Worm (Caenorhabditis elegans) whole organism, L1 larva: Measurements from ENCODE around the gene F26C11.1.

Experiments
- C16A3.4 ChIP-seq: fragments of 150-350 bp; optimal IDR thresholded peaks from 2 replicates; lab custom pipeline; 2014; ENCODE audit warnings: missing biosample characterization, missing genetic modification characterization
- alr-1 ChIP-seq: fragments of 200-800 bp; sonication (Bioruptor generic); optimal IDR thresholded peaks from 2 replicates; lab custom pipeline; 2018; ENCODE audit warnings: borderline replicate concordance, mild to moderate bottlenecking, missing genetic modification characterization, missing compliant biosample characterization
- aly-2 ChIP-seq: fragments of 150-350 bp; optimal IDR thresholded peaks from 2 replicates; lab custom pipeline; 2014; ENCODE audit warnings: missing biosample characterization, missing genetic modification characterization
- blmp-1 ChIP-seq: fragments of 150-350 bp; optimal IDR thresholded peaks from 2 replicates; lab custom pipeline; 2014; ENCODE audit warnings: missing biosample characterization, missing genetic modification characterization
- ceh-63 ChIP-seq: fragments of 200-800 bp; sonication (Bioruptor generic); optimal IDR thresholded peaks from 2 replicates; lab custom pipeline; 2018; ENCODE audit warnings: mild to moderate bottlenecking, missing genetic modification characterization, missing compliant biosample characterization
- ceh-8 ChIP-seq: fragments of 200-800 bp; sonication (Bioruptor generic); optimal IDR thresholded peaks from 2 replicates; lab custom pipeline; 2018; ENCODE audit warnings: mild to moderate bottlenecking, missing genetic modification characterization, moderate library complexity, missing compliant biosample characterization
- ceh-82 ChIP-seq, 3 experiments: fragments of 150-350 bp in 1 of 3; sonication (generic microtip) in 2 of 3; optimal IDR thresholded peaks; 2 replicates each; lab custom pipeline; 2014 to 2017; ENCODE audit warnings: missing biosample characterization in 3 of 3, missing genetic modification characterization in 3 of 3
- dpl-1 ChIP-seq, 3 experiments: fragments of 150-350 bp in 2 of 3; sonication (generic microtip) in 1 of 3; optimal IDR thresholded peaks; 2 replicates each; lab custom pipeline; 2014 to 2017; ENCODE audit warnings: missing biosample characterization in 3 of 3, missing genetic modification characterization in 3 of 3, missing genetic modification reagents in 3 of 3
- efl-1 ChIP-seq, 4 experiments: fragments of 150-350 bp; optimal IDR thresholded peaks in 3 of 4; peaks in 1 of 4; 1 replicate in 1 of 4; 2 replicates in 3 of 4; lab custom pipeline; 2014; ENCODE audit warnings: missing biosample characterization in 2 of 4, missing genetic modification characterization in 2 of 4, missing genetic modification reagents in 2 of 4
- elt-3 ChIP-seq, 6 experiments: fragments of 150-350 bp in 1 of 6; sonication (generic microtip); optimal IDR thresholded peaks; 2 replicates each; lab custom pipeline; 2017 to 2018; ENCODE audit warnings: missing biosample characterization in 6 of 6, missing genetic modification characterization in 6 of 6, inconsistent platforms in 1 of 6
- ets-5 ChIP-seq: fragments of 200-800 bp; sonication (Bioruptor generic); IDR thresholded peaks from 2 replicates; pipeline ENCODE4 v1.3.6; 2022; ENCODE audit warnings: missing genetic modification characterization, missing compliant biosample characterization
- fkh-10 ChIP-seq: sonication (generic microtip); optimal IDR thresholded peaks from 2 replicates; lab custom pipeline; 2017; ENCODE audit warnings: missing biosample characterization, missing genetic modification reagents, missing genetic modification characterization
- fos-1 ChIP-seq: fragments of 150-350 bp; optimal IDR thresholded peaks from 2 replicates; lab custom pipeline; 2014; ENCODE audit warnings: missing biosample characterization, missing genetic modification characterization
- grh-1 ChIP-seq: fragments of 200-800 bp; sonication (Bioruptor generic); IDR thresholded peaks from 2 replicates; pipeline ENCODE4 v1.3.6; 2022; ENCODE audit warnings: missing genetic modification reagents, missing genetic modification characterization, missing compliant biosample characterization
- irx-1 ChIP-seq: sonication (generic microtip); optimal IDR thresholded peaks from 2 replicates; lab custom pipeline; 2016; ENCODE audit warnings: missing genetic modification characterization, missing compliant biosample characterization
- isw-1 ChIP-seq: fragments of 200-800 bp; sonication (Bioruptor generic); IDR thresholded peaks from 2 replicates; pipeline ENCODE4 v1.3.6; 2022; ENCODE audit warnings: missing genetic modification characterization, missing compliant biosample characterization
- jun-1 ChIP-seq: fragments of 150-350 bp; optimal IDR thresholded peaks from 2 replicates; lab custom pipeline; 2014; ENCODE audit warnings: missing biosample characterization, missing genetic modification reagents, missing genetic modification characterization
- lin-14 ChIP-seq: fragments of 200-800 bp; sonication (Bioruptor generic); optimal IDR thresholded peaks from 2 replicates; lab custom pipeline; 2018; ENCODE audit warnings: mild to moderate bottlenecking, missing genetic modification characterization, moderate library complexity, missing compliant biosample characterization
- lin-15B ChIP-seq: fragments of 150-350 bp; sonication (generic microtip); optimal IDR thresholded peaks from 3 replicates; lab custom pipeline; 2014; ENCODE audit warnings: missing biosample characterization, missing genetic modification characterization
- lin-35 ChIP-seq, 2 experiments: fragments of 150-350 bp; optimal IDR thresholded peaks; 2 replicates each; lab custom pipeline; 2014; ENCODE audit warnings: missing biosample characterization in 2 of 2, missing genetic modification characterization in 2 of 2, missing genetic modification reagents in 2 of 2
- lin-39 ChIP-seq: fragments of 150-350 bp; optimal IDR thresholded peaks from 2 replicates; lab custom pipeline; 2014; ENCODE audit warnings: missing biosample characterization, missing genetic modification reagents, missing genetic modification characterization
- lsy-2 ChIP-seq, 2 experiments: fragments of 150-350 bp; optimal IDR thresholded peaks; 2 replicates each; lab custom pipeline; 2014; ENCODE audit warnings: missing biosample characterization in 2 of 2, missing genetic modification characterization in 2 of 2
- mdl-1 ChIP-seq, 2 experiments: fragments of 150-350 bp; optimal IDR thresholded peaks; 2 replicates each; lab custom pipeline; 2014 to 2017; ENCODE audit warnings: missing biosample characterization in 2 of 2, missing genetic modification characterization in 2 of 2, inconsistent platforms in 1 of 2
- mep-1 ChIP-seq: fragments of 150-350 bp; optimal IDR thresholded peaks from 2 replicates; lab custom pipeline; 2014; ENCODE audit warnings: missing biosample characterization, missing genetic modification characterization
- nhr-12 ChIP-seq: sonication (generic microtip); optimal IDR thresholded peaks from 2 replicates; lab custom pipeline; 2017; ENCODE audit warnings: missing biosample characterization, missing genetic modification characterization
- nhr-19 ChIP-seq: fragments of 200-800 bp; sonication (Bioruptor generic); conservative IDR thresholded peaks from 2 replicates; pipeline ENCODE4 v1.3.6; 2022; ENCODE audit warnings: missing genetic modification characterization, missing compliant biosample characterization
- nhr-20 ChIP-seq: sonication (generic microtip); optimal IDR thresholded peaks from 2 replicates; lab custom pipeline; 2016; ENCODE audit warnings: mild to moderate bottlenecking, missing genetic modification characterization, missing compliant biosample characterization
- nhr-237 ChIP-seq: fragments of 150-350 bp; optimal IDR thresholded peaks from 2 replicates; lab custom pipeline; 2014; ENCODE audit warnings: missing biosample characterization, missing genetic modification characterization
- nhr-28 ChIP-seq: fragments of 150-350 bp; optimal IDR thresholded peaks from 2 replicates; lab custom pipeline; 2014; ENCODE audit warnings: missing biosample characterization, missing genetic modification characterization
- nhr-71 ChIP-seq: sonication (generic microtip); optimal IDR thresholded peaks from 2 replicates; lab custom pipeline; 2016; ENCODE audit warnings: mild to moderate bottlenecking, missing genetic modification characterization, moderate library complexity, missing compliant biosample characterization
- nhr-76 ChIP-seq: sonication (generic microtip); optimal IDR thresholded peaks from 2 replicates; lab custom pipeline; 2017; ENCODE audit warnings: missing biosample characterization, missing genetic modification characterization
- nhr-85 ChIP-seq: sonication (generic microtip); peaks from one replicate; lab custom pipeline; 2016; ENCODE audit warnings: missing genetic modification characterization, inconsistent platforms, missing compliant biosample characterization
- nhr-90 ChIP-seq: sonication (generic microtip); optimal IDR thresholded peaks from 2 replicates; lab custom pipeline; 2016; ENCODE audit warnings: mild to moderate bottlenecking, missing genetic modification characterization, missing compliant biosample characterization; ENCODE audit not compliant: poor library complexity
- pag-3 ChIP-seq: sonication (generic microtip); optimal IDR thresholded peaks from 2 replicates; lab custom pipeline; 2017; ENCODE audit warnings: missing genetic modification characterization, mild to moderate bottlenecking, missing compliant biosample characterization, antibody characterized with exemption, borderline replicate concordance; ENCODE audit not compliant: insufficient read depth
- pax-3 ChIP-seq: fragments of 200-800 bp; sonication (Bioruptor generic); optimal IDR thresholded peaks from 2 replicates; lab custom pipeline; 2018; ENCODE audit warnings: mild to moderate bottlenecking, missing genetic modification characterization, moderate library complexity, missing compliant biosample characterization
- rnt-1 ChIP-seq: sonication (generic microtip); optimal IDR thresholded peaks from 2 replicates; lab custom pipeline; 2016; ENCODE audit warnings: mild to moderate bottlenecking, missing genetic modification characterization, moderate library complexity, missing compliant biosample characterization
- skn-1 ChIP-seq: fragments of 150-350 bp; optimal IDR thresholded peaks from 2 replicates; lab custom pipeline; 2014; ENCODE audit warnings: missing biosample characterization, missing genetic modification characterization
- snpc-4 ChIP-seq: fragments of 150-350 bp; optimal IDR thresholded peaks from 2 replicates; lab custom pipeline; 2014; ENCODE audit warnings: missing biosample characterization, missing genetic modification characterization
- snu-23 ChIP-seq: sonication (generic microtip); optimal IDR thresholded peaks from 2 replicates; lab custom pipeline; 2016; ENCODE audit warnings: missing genetic modification characterization, missing compliant biosample characterization
- swsn-7 ChIP-seq: sonication (generic microtip); optimal IDR thresholded peaks from 2 replicates; lab custom pipeline; 2016; ENCODE audit warnings: missing genetic modification characterization, missing compliant biosample characterization
- tbx-2 ChIP-seq: sonication (generic microtip); optimal IDR thresholded peaks from 2 replicates; lab custom pipeline; 2016; ENCODE audit warnings: missing genetic modification characterization, missing compliant biosample characterization
- unc-62 ChIP-seq: fragments of 150-350 bp; optimal IDR thresholded peaks from 2 replicates; lab custom pipeline; 2014; ENCODE audit warnings: missing biosample characterization, missing genetic modification reagents, missing genetic modification characterization
- unc-98 ChIP-seq: fragments of 200-800 bp; sonication (Bioruptor generic); IDR thresholded peaks from 2 replicates; pipeline ENCODE4 v1.3.6; 2022; ENCODE audit warnings: missing genetic modification characterization, missing compliant biosample characterization
- vab-15 ChIP-seq: sonication (generic microtip); optimal IDR thresholded peaks from 2 replicates; lab custom pipeline; 2017; ENCODE audit warnings: missing genotype, mild to moderate bottlenecking, missing genetic modification characterization, missing compliant biosample characterization
- xbp-1 ChIP-seq: sonication (generic microtip); optimal IDR thresholded peaks from 2 replicates; lab custom pipeline; 2016; ENCODE audit warnings: missing genetic modification characterization, missing compliant biosample characterization
- zag-1 ChIP-seq: fragments of 150-350 bp; optimal IDR thresholded peaks from 2 replicates; lab custom pipeline; 2014; ENCODE audit warnings: missing biosample characterization, missing genetic modification characterization
- ztf-11 ChIP-seq, 2 experiments: sonication (generic microtip); optimal IDR thresholded peaks; 2 replicates each; lab custom pipeline; 2016 to 2017; ENCODE audit warnings: missing genetic modification characterization in 2 of 2, missing biosample characterization in 1 of 2, missing compliant biosample characterization in 1 of 2
- ztf-4 ChIP-seq: fragments of 150-350 bp; optimal IDR thresholded peaks from 2 replicates; lab custom pipeline; 2014; ENCODE audit warnings: missing biosample characterization, missing genetic modification characterization

Gene F26C11.1

DNA sequence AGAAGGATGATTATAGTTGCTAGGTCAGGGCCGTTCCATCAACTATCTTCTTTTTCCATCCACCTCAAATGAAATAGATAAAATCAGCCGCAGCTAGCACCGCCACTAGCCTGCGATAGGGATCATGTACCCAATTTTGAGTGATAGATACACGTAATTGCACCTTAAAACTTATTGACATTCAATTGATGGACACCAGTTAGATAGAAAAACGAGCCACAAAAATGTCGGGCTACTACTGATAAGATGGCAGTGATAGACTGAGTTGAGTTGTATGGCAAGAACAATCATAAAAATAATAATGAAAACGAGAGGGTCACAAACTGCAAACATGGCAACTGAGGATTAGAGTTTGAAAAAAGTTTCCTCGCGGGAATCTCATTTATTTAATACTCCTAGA, 2.7 kb upstream of the F26C11.1 start:
- TF ChIP-seq ets-5 (GFP tag; lab: Robert Waterston, UW) (no peak), fos-1 (tag; lab: Kevin White, UChicago) (no peak), xbp-1 (tag; lab: Kevin White, UChicago) (no peak), mdl-1 (tag; optimal IDR thresholded peaks at IDR 0.05; lab: Kevin White, UChicago) (no peak), efl-1 (optimal IDR thresholded peaks at IDR 0.05; lab: Kevin White, UChicago) (no peak), efl-1 (GFP tag; optimal IDR thresholded peaks at IDR 0.05 in 1 of 2; lab: Kevin White, UChicago) (peak in 1 of 2 experiments; percentile 90), pag-3 (tag; lab: Kevin White, UChicago) (no peak), swsn-7 (no peak), nhr-85 (peak; percentile 1)

- TF ChIP-seq nhr-20 (tag; lab: Kevin White, UChicago) (peak; percentile 7), pax-3 (no peak), ztf-11 (tag; optimal IDR thresholded peaks at IDR 0.05; lab: Kevin White, UChicago) (no peak), vab-15 (no peak), xbp-1 (tag; lab: Kevin White, UChicago) (peak; percentile 18), skn-1 (tag; lab: Kevin White, UChicago) (peak; percentile 58), lin-14 (GFP tag; lab: Kevin White, UChicago) (peak; percentile 38), lin-35 (GFP tag; optimal IDR thresholded peaks at IDR 0.05; lab: Kevin White, UChicago) (peak; percentile 30 to 71), ceh-8 (no peak), nhr-85 (peak; percentile 76), irx-1 (tag; lab: Kevin White, UChicago) (peak; percentile 1), elt-3 (tag; optimal IDR thresholded peaks at IDR 0.05; lab: Kevin White, UChicago) (peak in 1 of 6 experiments; percentile 68), ztf-4 (tag; lab: Kevin White, UChicago) (peak; percentile 28), ceh-82 (tag; optimal IDR thresholded peaks at IDR 0.05; lab: Kevin White, UChicago) (peak in 2 of 3 experiments; percentile 11 to 24), tbx-2 (tag; lab: Kevin White, UChicago) (peak; percentile 31), efl-1 (optimal IDR thresholded peaks at IDR 0.05; lab: Kevin White, UChicago) (peak; percentile 63 to 68), efl-1 (GFP tag; optimal IDR thresholded peaks at IDR 0.05 in 1 of 2; lab: Kevin White, UChicago) (peak; percentile 53 to 94), pag-3 (tag; lab: Kevin White, UChicago) (no peak), nhr-19 (peak; percentile 24; the same call in 1 of the 2 replicates), nhr-71 (tag; lab: Kevin White, UChicago) (peak; percentile 59), mep-1 (tag; lab: Kevin White, UChicago) (peak; percentile 46), C16A3.4 (peak; percentile 65), dpl-1 (GFP tag; optimal IDR thresholded peaks at IDR 0.05; lab: Kevin White, UChicago) (peak; percentile 50 to 71 (median 59)), unc-98 (GFP tag; lab: Robert Waterston, UW) (no peak), ets-5 (GFP tag; lab: Robert Waterston, UW) (no peak), lin-15B (tag; lab: Kevin White, UChicago) (peak; percentile 46), aly-2 (no peak), lsy-2 (tag; optimal IDR thresholded peaks at IDR 0.05; lab: Kevin White, UChicago) (peak; percentile 96 to 98), isw-1 (GFP tag; lab: Robert Waterston, UW) (peak; percentile 9; the same call in 1 of the 2 replicates), blmp-1 (peak; percentile 45), rnt-1 (tag; lab: Kevin White, UChicago) (peak; percentile 17), swsn-7 (peak; percentile 7), grh-1 (GFP tag; lab: Robert Waterston, UW) (peak; percentile 86), lin-39 (tag; lab: Kevin White, UChicago) (no peak)
These were observed 2.1 kb upstream of the F26C11.1 start, which contains the start of gene C08H9.16 for ce11 chrII:9892409-9892808. Gene C08H9.16 (plus strand): TSS chrII:9892778.

DNA sequence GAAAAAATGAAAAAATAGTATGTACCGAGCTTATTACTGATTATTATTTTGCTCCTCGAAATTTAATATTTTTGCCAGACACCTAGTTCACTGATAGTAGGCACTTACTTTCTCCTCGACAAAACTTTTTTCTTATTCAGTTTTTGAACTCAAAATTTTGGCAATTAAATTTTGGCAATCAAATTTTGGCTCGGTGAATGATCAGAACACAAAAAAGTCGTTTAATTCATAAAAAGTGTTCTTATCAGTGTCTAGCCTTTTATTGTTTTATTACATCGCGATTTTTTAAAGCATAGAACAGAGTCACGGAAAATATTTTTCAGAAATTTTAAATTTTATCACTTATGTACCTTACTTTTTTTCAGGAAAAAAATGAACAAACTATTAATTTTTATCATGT, 638 bp downstream of the F26C11.1 start:
- no peak for TF ChIP-seq nhr-28 (tag; lab: Kevin White, UChicago)
- no peak for TF ChIP-seq elt-3 (tag; optimal IDR thresholded peaks at IDR 0.05; lab: Kevin White, UChicago)
- no peak for TF ChIP-seq jun-1
- no peak for TF ChIP-seq alr-1
- no peak for TF ChIP-seq nhr-12 (tag; lab: Kevin White, UChicago)
- no peak for TF ChIP-seq unc-62 (GFP tag; lab: Kevin White, UChicago)
- no peak for TF ChIP-seq nhr-76 (tag; lab: Kevin White, UChicago)
- TF ChIP-seq tbx-2 (tag; lab: Kevin White, UChicago): no peak
- TF ChIP-seq nhr-90 (tag; lab: Kevin White, UChicago): no peak
- no peak for TF ChIP-seq fkh-10 (GFP tag; lab: Kevin White, UChicago)
- no peak for TF ChIP-seq snpc-4
- no peak for TF ChIP-seq lin-35 (GFP tag; optimal IDR thresholded peaks at IDR 0.05; lab: Kevin White, UChicago)
- TF ChIP-seq snu-23 (GFP tag; lab: Kevin White, UChicago): no peak
- no peak for TF ChIP-seq zag-1 (tag; lab: Kevin White, UChicago)
- no peak for TF ChIP-seq pag-3 (tag; lab: Kevin White, UChicago)
- TF ChIP-seq nhr-237 (tag; lab: Kevin White, UChicago): no peak
- TF ChIP-seq ceh-63 (GFP tag; lab: Kevin White, UChicago): no peak
- no peak for TF ChIP-seq C16A3.4
- TF ChIP-seq lsy-2 (tag; optimal IDR thresholded peaks at IDR 0.05; lab: Kevin White, UChicago): no peak
